Worm (Caenorhabditis elegans) whole organism, L1 larva: ENCODE results near the gene F55A4.3.

Experiments used
- mep-1 ChIP-seq: fragments of 150-350 bp; optimal IDR thresholded peaks from 2 replicates; lab custom pipeline; 2014; ENCODE audit warnings: missing biosample characterization, missing genetic modification characterization
- snpc-4 ChIP-seq: fragments of 150-350 bp; optimal IDR thresholded peaks from 2 replicates; lab custom pipeline; 2014; ENCODE audit warnings: missing biosample characterization, missing genetic modification characterization
- ztf-11 ChIP-seq, 2 experiments: sonication (generic microtip); optimal IDR thresholded peaks; 2 replicates each; lab custom pipeline; 2016 to 2017; ENCODE audit warnings: missing genetic modification characterization in 2 of 2, missing biosample characterization in 1 of 2, missing compliant biosample characterization in 1 of 2

DNA sequence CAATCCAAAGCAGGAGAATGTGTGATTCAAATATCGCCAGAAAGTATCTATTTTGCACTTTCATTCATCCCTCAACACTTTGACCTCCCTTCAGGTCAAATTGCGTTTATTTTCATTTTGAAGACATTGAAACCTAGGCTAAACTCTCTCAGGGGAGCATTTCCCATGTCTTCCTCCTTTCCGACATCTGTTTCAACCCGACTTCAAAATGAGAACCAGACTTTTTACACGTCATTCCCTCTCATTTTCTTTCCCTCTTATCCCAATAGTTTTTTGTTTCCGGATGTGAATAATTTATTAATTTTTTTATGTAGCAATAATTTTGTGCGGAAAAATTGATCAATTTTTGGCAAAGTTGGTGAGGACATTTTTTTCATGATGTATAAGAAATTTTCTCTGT lies 28.1 kb upstream of the F55A4.3 start:
- TF ChIP-seq ztf-11 (tag; optimal IDR thresholded peaks at IDR 0.05; lab: Kevin White, UChicago) (no peak), snpc-4 (tag; lab: Kevin White, UChicago) (no peak), mep-1 (tag; lab: Kevin White, UChicago) (no peak)
